Worm (Caenorhabditis elegans) whole organism, L1 larva: ENCODE results near the gene cdk-11.1.

Source experiments
- C04F5.9 ChIP-seq: sonication (generic microtip); optimal IDR thresholded peaks from 2 replicates; lab custom pipeline; 2016; ENCODE audit warnings: missing genetic modification characterization, missing compliant biosample characterization
- C16A3.4 ChIP-seq: fragments of 150-350 bp; optimal IDR thresholded peaks from 2 replicates; lab custom pipeline; 2014; ENCODE audit warnings: missing biosample characterization, missing genetic modification characterization
- aha-1 ChIP-seq: fragments of 150-350 bp; optimal IDR thresholded peaks from 2 replicates; lab custom pipeline; 2014; ENCODE audit warnings: missing biosample characterization, missing genetic modification characterization
- aly-2 ChIP-seq: fragments of 150-350 bp; optimal IDR thresholded peaks from 2 replicates; lab custom pipeline; 2014; ENCODE audit warnings: missing biosample characterization, missing genetic modification characterization
- blmp-1 ChIP-seq: fragments of 150-350 bp; optimal IDR thresholded peaks from 2 replicates; lab custom pipeline; 2014; ENCODE audit warnings: missing biosample characterization, missing genetic modification characterization
- ceh-63 ChIP-seq: fragments of 200-800 bp; sonication (Bioruptor generic); optimal IDR thresholded peaks from 2 replicates; lab custom pipeline; 2018; ENCODE audit warnings: mild to moderate bottlenecking, missing genetic modification characterization, missing compliant biosample characterization
- ceh-88 ChIP-seq: fragments of 200-800 bp; sonication (Bioruptor generic); IDR thresholded peaks from 2 replicates; pipeline ENCODE4 v1.3.6; 2022; ENCODE audit warnings: missing genetic modification characterization, missing compliant biosample characterization
- efl-1 ChIP-seq, 4 experiments: fragments of 150-350 bp; optimal IDR thresholded peaks in 3 of 4; peaks in 1 of 4; 1 replicate in 1 of 4; 2 replicates in 3 of 4; lab custom pipeline; 2014; ENCODE audit warnings: missing biosample characterization in 2 of 4, missing genetic modification characterization in 2 of 4, missing genetic modification reagents in 2 of 4
- efl-3 ChIP-seq: fragments of 200-800 bp; sonication (Bioruptor generic); optimal IDR thresholded peaks from 2 replicates; lab custom pipeline; 2018; ENCODE audit warnings: mild to moderate bottlenecking, missing genetic modification characterization, missing compliant biosample characterization
- egl-13 ChIP-seq: sonication (generic microtip); optimal IDR thresholded peaks from 2 replicates; lab custom pipeline; 2016; ENCODE audit warnings: missing genotype, missing genetic modification reagents, missing genetic modification characterization, missing compliant biosample characterization
- egl-27 ChIP-seq, 2 experiments: fragments of 150-350 bp in 1 of 2; sonication (generic microtip); optimal IDR thresholded peaks; 3 replicates each; lab custom pipeline; 2017 to 2018; ENCODE audit warnings: missing biosample characterization in 2 of 2, missing genetic modification characterization in 2 of 2, missing genetic modification reagents in 2 of 2
- elt-2 ChIP-seq: sonication (generic microtip); optimal IDR thresholded peaks from 2 replicates; lab custom pipeline; 2016; ENCODE audit warnings: missing genetic modification characterization, mild to moderate bottlenecking, inconsistent platforms, missing compliant biosample characterization, missing genetic modification reagents
- elt-3 ChIP-seq, 6 experiments: fragments of 150-350 bp in 1 of 6; sonication (generic microtip); optimal IDR thresholded peaks; 2 replicates each; lab custom pipeline; 2017 to 2018; ENCODE audit warnings: missing biosample characterization in 6 of 6, missing genetic modification characterization in 6 of 6, inconsistent platforms in 1 of 6
- fkh-10 ChIP-seq: sonication (generic microtip); optimal IDR thresholded peaks from 2 replicates; lab custom pipeline; 2017; ENCODE audit warnings: missing biosample characterization, missing genetic modification reagents, missing genetic modification characterization
- fkh-4 ChIP-seq: sonication (generic microtip); optimal IDR thresholded peaks from 2 replicates; lab custom pipeline; 2016; ENCODE audit warnings: missing compliant biosample characterization, missing genetic modification characterization, borderline replicate concordance
- fkh-8 ChIP-seq: sonication (generic microtip); optimal IDR thresholded peaks from 2 replicates; lab custom pipeline; 2016; ENCODE audit warnings: mild to moderate bottlenecking, missing genetic modification characterization, missing compliant biosample characterization
- fos-1 ChIP-seq: fragments of 150-350 bp; optimal IDR thresholded peaks from 2 replicates; lab custom pipeline; 2014; ENCODE audit warnings: missing biosample characterization, missing genetic modification characterization
- hpl-2 ChIP-seq: fragments of 150-350 bp; optimal IDR thresholded peaks from 2 replicates; lab custom pipeline; 2014; ENCODE audit warnings: missing biosample characterization, missing genetic modification reagents, missing genetic modification characterization
- jun-1 ChIP-seq: fragments of 150-350 bp; optimal IDR thresholded peaks from 2 replicates; lab custom pipeline; 2014; ENCODE audit warnings: missing biosample characterization, missing genetic modification reagents, missing genetic modification characterization
- lin-15B ChIP-seq: fragments of 150-350 bp; sonication (generic microtip); optimal IDR thresholded peaks from 3 replicates; lab custom pipeline; 2014; ENCODE audit warnings: missing biosample characterization, missing genetic modification characterization
- lin-39 ChIP-seq: fragments of 150-350 bp; optimal IDR thresholded peaks from 2 replicates; lab custom pipeline; 2014; ENCODE audit warnings: missing biosample characterization, missing genetic modification reagents, missing genetic modification characterization
- mab-9 ChIP-seq: fragments of 200-800 bp; sonication (Bioruptor generic); IDR thresholded peaks from 2 replicates; pipeline ENCODE4 v1.3.6; 2022; ENCODE audit warnings: missing genetic modification reagents, missing genetic modification characterization, missing compliant biosample characterization
- mdl-1 ChIP-seq, 2 experiments: fragments of 150-350 bp; optimal IDR thresholded peaks; 2 replicates each; lab custom pipeline; 2014 to 2017; ENCODE audit warnings: missing biosample characterization in 2 of 2, missing genetic modification characterization in 2 of 2, inconsistent platforms in 1 of 2
- mef-2 ChIP-seq: fragments of 150-350 bp; optimal IDR thresholded peaks from 2 replicates; lab custom pipeline; 2014; ENCODE audit warnings: missing biosample characterization, missing genetic modification characterization
- nhr-11 ChIP-seq: fragments of 150-350 bp; optimal IDR thresholded peaks from 2 replicates; lab custom pipeline; 2014; ENCODE audit warnings: missing biosample characterization, missing genetic modification characterization
- nhr-19 ChIP-seq: fragments of 200-800 bp; sonication (Bioruptor generic); conservative IDR thresholded peaks from 2 replicates; pipeline ENCODE4 v1.3.6; 2022; ENCODE audit warnings: missing genetic modification characterization, missing compliant biosample characterization
- nhr-237 ChIP-seq: fragments of 150-350 bp; optimal IDR thresholded peaks from 2 replicates; lab custom pipeline; 2014; ENCODE audit warnings: missing biosample characterization, missing genetic modification characterization
- nhr-47 ChIP-seq: sonication (generic microtip); optimal IDR thresholded peaks from 2 replicates; lab custom pipeline; 2016; ENCODE audit warnings: mild to moderate bottlenecking, missing genetic modification characterization, moderate library complexity, missing compliant biosample characterization
- nhr-76 ChIP-seq: sonication (generic microtip); optimal IDR thresholded peaks from 2 replicates; lab custom pipeline; 2017; ENCODE audit warnings: missing biosample characterization, missing genetic modification characterization
- nhr-77 ChIP-seq: fragments of 150-350 bp; optimal IDR thresholded peaks from 2 replicates; lab custom pipeline; 2014; ENCODE audit warnings: missing biosample characterization, missing genetic modification characterization
- nhr-84 ChIP-seq: sonication (generic microtip); optimal IDR thresholded peaks from 2 replicates; lab custom pipeline; 2017; ENCODE audit warnings: missing biosample characterization, missing genetic modification characterization
- nhr-90 ChIP-seq: sonication (generic microtip); optimal IDR thresholded peaks from 2 replicates; lab custom pipeline; 2016; ENCODE audit warnings: mild to moderate bottlenecking, missing genetic modification characterization, missing compliant biosample characterization; ENCODE audit not compliant: poor library complexity
- pax-3 ChIP-seq: fragments of 200-800 bp; sonication (Bioruptor generic); optimal IDR thresholded peaks from 2 replicates; lab custom pipeline; 2018; ENCODE audit warnings: mild to moderate bottlenecking, missing genetic modification characterization, moderate library complexity, missing compliant biosample characterization
- rnt-1 ChIP-seq: sonication (generic microtip); optimal IDR thresholded peaks from 2 replicates; lab custom pipeline; 2016; ENCODE audit warnings: mild to moderate bottlenecking, missing genetic modification characterization, moderate library complexity, missing compliant biosample characterization
- snu-23 ChIP-seq: sonication (generic microtip); optimal IDR thresholded peaks from 2 replicates; lab custom pipeline; 2016; ENCODE audit warnings: missing genetic modification characterization, missing compliant biosample characterization
- sox-4 ChIP-seq: sonication (generic microtip); optimal IDR thresholded peaks from 2 replicates; lab custom pipeline; 2016; ENCODE audit warnings: missing genetic modification characterization, missing compliant biosample characterization
- sup-37 ChIP-seq: fragments of 200-800 bp; sonication (Bioruptor generic); optimal IDR thresholded peaks from 2 replicates; lab custom pipeline; 2018; ENCODE audit warnings: mild to moderate bottlenecking, missing genetic modification characterization, missing compliant biosample characterization
- tlp-1 ChIP-seq: fragments of 150-350 bp; optimal IDR thresholded peaks from 2 replicates; lab custom pipeline; 2014; ENCODE audit warnings: missing biosample characterization, missing genetic modification characterization
- unc-30 ChIP-seq: sonication (generic microtip); optimal IDR thresholded peaks from 2 replicates; lab custom pipeline; 2017; ENCODE audit warnings: missing biosample characterization, missing genetic modification characterization
- unc-62 ChIP-seq: fragments of 150-350 bp; optimal IDR thresholded peaks from 2 replicates; lab custom pipeline; 2014; ENCODE audit warnings: missing biosample characterization, missing genetic modification reagents, missing genetic modification characterization
- vab-15 ChIP-seq: sonication (generic microtip); optimal IDR thresholded peaks from 2 replicates; lab custom pipeline; 2017; ENCODE audit warnings: missing genotype, mild to moderate bottlenecking, missing genetic modification characterization, missing compliant biosample characterization
- ztf-11 ChIP-seq, 2 experiments: sonication (generic microtip); optimal IDR thresholded peaks; 2 replicates each; lab custom pipeline; 2016 to 2017; ENCODE audit warnings: missing genetic modification characterization in 2 of 2, missing biosample characterization in 1 of 2, missing compliant biosample characterization in 1 of 2

Gene cdk-11.1

DNA sequence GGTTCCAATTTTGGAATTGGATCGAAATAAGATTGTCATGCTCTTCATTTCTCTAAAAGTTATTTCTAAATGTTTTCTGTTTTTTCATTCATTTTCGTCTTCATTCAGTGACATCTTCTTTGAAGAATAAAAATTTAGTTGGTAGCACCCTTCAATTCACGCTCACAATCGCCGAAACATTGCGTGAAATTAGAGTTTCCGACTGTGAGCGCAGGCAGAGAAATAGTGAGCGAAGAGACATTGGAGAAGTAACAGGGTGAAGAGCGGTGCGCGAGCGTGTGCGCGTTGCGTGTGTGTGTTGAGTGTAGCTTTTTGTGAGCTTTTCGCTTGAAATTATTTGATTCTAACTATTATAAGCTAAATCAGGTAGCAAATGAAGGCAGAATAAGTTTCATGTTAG lies 29.6 kb upstream of the cdk-11.1 start (continued):
- TF ChIP-seq ztf-11 (tag; optimal IDR thresholded peaks at IDR 0.05; lab: Kevin White, UChicago) (no peak), egl-27 (tag; optimal IDR thresholded peaks at IDR 0.05; lab: Kevin White, UChicago) (no peak), efl-3 (GFP tag; lab: Kevin White, UChicago) (no peak), ceh-88 (no peak), fkh-4 (tag; lab: Kevin White, UChicago) (no peak), lin-15B (tag; lab: Kevin White, UChicago) (no peak), nhr-47 (tag; lab: Kevin White, UChicago) (no peak), egl-13 (tag; lab: Kevin White, UChicago) (no peak), snu-23 (peak; percentile 56), C16A3.4 (tag; lab: Kevin White, UChicago) (peak; percentile 28), sox-4 (no peak), elt-2 (no peak), jun-1 (tag; lab: Kevin White, UChicago) (no peak), aly-2 (tag; lab: Kevin White, UChicago) (no peak), mab-9 (no peak), unc-30 (tag; lab: Kevin White, UChicago) (no peak), mdl-1 (tag; optimal IDR thresholded peaks at IDR 0.05; lab: Kevin White, UChicago) (no peak), ceh-63 (GFP tag; lab: Kevin White, UChicago) (no peak), rnt-1 (tag; lab: Kevin White, UChicago) (no peak), nhr-76 (no peak), nhr-77 (tag; lab: Kevin White, UChicago) (no peak), nhr-237 (tag; lab: Kevin White, UChicago) (no peak), nhr-11 (no peak), fkh-10 (GFP tag; lab: Kevin White, UChicago) (peak; percentile 20), sup-37 (GFP tag; lab: Kevin White, UChicago) (no peak), efl-1 (optimal IDR thresholded peaks at IDR 0.05; lab: Kevin White, UChicago) (peak; percentile 19 to 28), efl-1 (GFP tag; optimal IDR thresholded peaks at IDR 0.05 in 1 of 2; lab: Kevin White, UChicago) (peak; percentile 10 to 45), lin-39 (tag; lab: Kevin White, UChicago) (no peak), nhr-90 (tag; lab: Kevin White, UChicago) (no peak), unc-62 (GFP tag; lab: Kevin White, UChicago) (no peak), elt-3 (tag; optimal IDR thresholded peaks at IDR 0.05; lab: Kevin White, UChicago) (no peak), pax-3 (no peak), blmp-1 (tag; lab: Kevin White, UChicago) (peak; percentile 12), mef-2 (no peak), fos-1 (tag; lab: Kevin White, UChicago) (no peak)

DNA sequence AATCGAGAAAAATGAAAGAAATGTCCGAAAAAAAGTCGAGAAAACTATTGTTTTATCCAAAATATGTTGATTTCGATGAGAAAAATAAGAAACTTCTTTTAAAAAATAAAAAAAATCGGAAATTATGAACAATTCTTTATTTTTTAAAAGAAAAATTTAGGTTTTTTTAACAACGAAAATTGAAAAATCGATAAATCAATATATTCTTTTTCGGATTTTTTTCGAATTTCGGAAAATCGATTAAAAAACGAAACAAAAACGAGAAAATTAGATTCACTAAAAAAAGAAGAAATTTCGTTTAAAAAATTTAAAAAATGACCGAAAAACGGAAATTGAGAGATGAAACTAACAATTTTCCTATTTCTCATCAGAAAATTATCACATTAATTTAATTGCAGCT lies 29.0 kb upstream of the cdk-11.1 start:
- TF ChIP-seq tlp-1 (tag; lab: Kevin White, UChicago): no peak
- TF ChIP-seq fkh-10 (GFP tag; lab: Kevin White, UChicago): no peak
- TF ChIP-seq nhr-84 (tag; lab: Kevin White, UChicago): no peak
- TF ChIP-seq fkh-8 (tag; lab: Kevin White, UChicago): no peak
- no peak for TF ChIP-seq hpl-2
- no peak for TF ChIP-seq fos-1 (tag; lab: Kevin White, UChicago)
- TF ChIP-seq nhr-19 (GFP tag; lab: Robert Waterston, UW): no peak
- TF ChIP-seq vab-15: no peak
- TF ChIP-seq snu-23: no peak
- TF ChIP-seq aha-1: no peak
- no peak for TF ChIP-seq C04F5.9 (tag; lab: Kevin White, UChicago)
- no peak for TF ChIP-seq mdl-1 (tag; optimal IDR thresholded peaks at IDR 0.05; lab: Kevin White, UChicago)
